Worm (Caenorhabditis elegans): ENCODE data around the gene eco-1.

Gene eco-1

ce11 chrIII:7323331-7323730 lies 35.6 kb downstream of the eco-1 start:
- TF ChIP-seq nhr-12 (tag; optimal IDR thresholded peaks at IDR 0.05) (no peak), mep-1 (tag; optimal IDR thresholded peaks at IDR 0.05) (no peak), elt-1 (tag; optimal IDR thresholded peaks at IDR 0.05; ENCODE audit: borderline replicate concordance, insufficient read depth) (no peak), ceh-43 (GFP tag; optimal IDR thresholded peaks at IDR 0.05) (no peak), tbx-8 (GFP tag; optimal IDR thresholded peaks at IDR 0.05) (no peak), nhr-2 (tag; optimal IDR thresholded peaks at IDR 0.05) (no peak), zip-8 (tag; optimal IDR thresholded peaks at IDR 0.05) (no peak), nhr-237 (tag; optimal IDR thresholded peaks at IDR 0.05) (no peak), nhr-28 (tag; optimal IDR thresholded peaks at IDR 0.05) (no peak), ztf-11 (tag; optimal IDR thresholded peaks at IDR 0.05) (no peak), mls-2 (tag; optimal IDR thresholded peaks at IDR 0.05) (no peak), sptf-1 (tag; optimal IDR thresholded peaks at IDR 0.05) (no peak), lin-13 (tag; optimal IDR thresholded peaks at IDR 0.05) (no peak), lsy-2 (tag; optimal IDR thresholded peaks at IDR 0.05) (no peak)

ce11 chrIII:7322018-7322417 lies 36.9 kb downstream of the eco-1 start:
- peak; percentile 79 for TF ChIP-seq pha-4 (tag; optimal IDR thresholded peaks at IDR 0.05)
- TF ChIP-seq ceh-83 (GFP tag; optimal IDR thresholded peaks at IDR 0.05) = no peak

- no peak for TF ChIP-seq unc-62 (GFP tag; optimal IDR thresholded peaks at IDR 0.05)
Observed at ce11 chrIII:7319390-7319789, 39.5 kb downstream of the eco-1 start, which contains the start of gene F56C9.8. TSS of gene F56C9.8 (minus strand) at chrIII:7319509.

- no peak for TF ChIP-seq M03D4.4 (tag; optimal IDR thresholded peaks at IDR 0.05)
- no peak for TF ChIP-seq unc-39 (tag; optimal IDR thresholded peaks at IDR 0.05)
- peak; percentile 83 for TF ChIP-seq pha-4 (tag; optimal IDR thresholded peaks at IDR 0.05)
- no peak for TF ChIP-seq nhr-237 (tag; optimal IDR thresholded peaks at IDR 0.05)
- TF ChIP-seq unc-62 (GFP tag; optimal IDR thresholded peaks at IDR 0.05) = no peak
- no peak for TF ChIP-seq zip-8 (tag; optimal IDR thresholded peaks at IDR 0.05)
- TF ChIP-seq blmp-1 (tag; optimal IDR thresholded peaks at IDR 0.05) = no peak
Observed at ce11 chrIII:7317354-7317753, 41.5 kb downstream of the eco-1 start.

- no peak for TF ChIP-seq mab-5 (tag; optimal IDR thresholded peaks at IDR 0.05)
- no peak for TF ChIP-seq ceh-39 (tag; optimal IDR thresholded peaks at IDR 0.05)
- no peak for TF ChIP-seq lin-32 (GFP tag; optimal IDR thresholded peaks at IDR 0.05)
- no peak for TF ChIP-seq unc-120 (tag; optimal IDR thresholded peaks at IDR 0.05; ENCODE audit: poor library complexity, severe bottlenecking)
- no peak for TF ChIP-seq bed-3 (GFP tag; optimal IDR thresholded peaks at IDR 0.05)
- TF ChIP-seq ztf-11 (tag; optimal IDR thresholded peaks at IDR 0.05) = no peak
- no peak for TF ChIP-seq ces-1 (GFP tag; optimal IDR thresholded peaks at IDR 0.05)
- no peak for TF ChIP-seq unc-62 (GFP tag; optimal IDR thresholded peaks at IDR 0.05)
- no peak for TF ChIP-seq nhr-28 (tag; optimal IDR thresholded peaks at IDR 0.05)
- TF ChIP-seq sptf-1 (tag; optimal IDR thresholded peaks at IDR 0.05) = no peak
- TF ChIP-seq nhr-76 (tag; optimal IDR thresholded peaks at IDR 0.05) = no peak
- TF ChIP-seq sem-2 (GFP tag; optimal IDR thresholded peaks at IDR 0.05) = no peak
- no peak for TF ChIP-seq ceh-43 (GFP tag; optimal IDR thresholded peaks at IDR 0.05)
- no peak for TF ChIP-seq blmp-1 (tag; optimal IDR thresholded peaks at IDR 0.05)
- no peak for TF ChIP-seq nhr-237 (tag; optimal IDR thresholded peaks at IDR 0.05)
Observed at ce11 chrIII:7314927-7315547, 43.9 kb downstream of the eco-1 start, which contains the start of gene nspg-6. TSS of gene nspg-6 (minus strand) at chrIII:7314977.

ce11 chrIII:7314473-7314872 lies 44.4 kb downstream of the eco-1 start:
- TF ChIP-seq mls-2 (tag; optimal IDR thresholded peaks at IDR 0.05) = no peak
- no peak for TF ChIP-seq tbx-8 (GFP tag; optimal IDR thresholded peaks at IDR 0.05)
- TF ChIP-seq pha-4 (tag; optimal IDR thresholded peaks at IDR 0.05) = no peak
- no peak for TF ChIP-seq lsy-2 (tag; optimal IDR thresholded peaks at IDR 0.05)
- no peak for TF ChIP-seq mab-5 (tag; optimal IDR thresholded peaks at IDR 0.05)
